Worm (Caenorhabditis elegans): ENCODE data around the gene Y64H9A.2.

Gene Y64H9A.2

DNA sequence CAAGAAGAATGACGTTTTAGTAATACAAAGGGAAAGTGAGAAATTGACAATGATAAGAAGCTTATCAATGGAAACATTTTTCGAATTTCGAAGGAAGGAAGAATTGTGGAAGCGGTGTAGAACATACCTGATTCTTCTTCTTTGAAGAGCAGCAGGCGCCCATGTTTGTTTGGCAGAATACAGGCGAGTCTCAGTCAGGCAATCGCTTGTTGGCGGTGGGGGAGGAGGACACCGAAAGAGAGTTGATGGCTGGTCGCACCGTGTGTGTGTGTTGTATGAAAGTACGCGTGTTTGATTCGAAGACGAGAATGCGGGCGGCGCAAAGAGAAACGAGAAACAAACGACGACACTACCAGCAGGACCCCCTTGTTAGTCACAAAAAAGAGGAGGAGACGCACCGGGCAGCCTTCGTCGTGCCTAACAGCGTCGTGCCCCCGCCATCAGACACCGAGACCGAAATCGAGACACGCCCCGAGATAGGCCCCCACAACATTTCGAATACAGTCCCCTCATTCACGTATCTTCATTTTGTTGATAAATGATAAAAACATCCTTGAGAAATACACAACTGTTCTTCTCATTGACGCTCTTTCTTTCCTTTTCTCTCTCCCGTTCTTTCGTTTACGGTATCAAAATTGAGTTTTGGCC lies 34.0 kb downstream of the Y64H9A.2 start, which contains the start of gene cal-5 (continued):
- TF ChIP-seq gei-8 (GFP tag; optimal IDR thresholded peaks at IDR 0.05): no peak
- no peak for TF ChIP-seq ceh-44 (GFP tag; IDR thresholded peaks at IDR 0.05)
- TF ChIP-seq saeg-2 (GFP tag; IDR thresholded peaks at IDR 0.05): no peak
- no peak for TF ChIP-seq aha-1 (tag)
- no peak for TF ChIP-seq ceh-28 (tag; optimal IDR thresholded peaks at IDR 0.05)
- no peak for TF ChIP-seq ZK546.5 (tag; optimal IDR thresholded peaks at IDR 0.05)
- peak; percentile 16 for TF ChIP-seq mes-2 (tag; optimal IDR thresholded peaks at IDR 0.05; ENCODE audit: poor library complexity, severe bottlenecking)
- TF ChIP-seq duxl-1 (tag; optimal IDR thresholded peaks at IDR 0.05; ENCODE audit: poor library complexity): peak; percentile 39
- no peak for TF ChIP-seq mxl-2 (GFP tag; conservative IDR thresholded peaks at IDR 0.05)
- peak; percentile 2 for TF ChIP-seq dve-1 (tag; optimal IDR thresholded peaks at IDR 0.05; ENCODE audit: insufficient read depth)
- no peak for TF ChIP-seq lim-7 (GFP tag; IDR thresholded peaks at IDR 0.05)
- TF ChIP-seq spr-3 (GFP tag; optimal IDR thresholded peaks at IDR 0.05): no peak
- peak; percentile 25 to 59 for TF ChIP-seq mdl-1 (tag; optimal IDR thresholded peaks at IDR 0.05)
- no peak for TF ChIP-seq snpc-4 (tag; optimal IDR thresholded peaks at IDR 0.05)
- TF ChIP-seq skn-1 (tag; optimal IDR thresholded peaks at IDR 0.05): no peak
- TF ChIP-seq snpc-1.2 (GFP tag; IDR thresholded peaks at IDR 0.05): no peak
- no peak for TF ChIP-seq daf-8 (GFP tag; IDR thresholded peaks at IDR 0.05)
- no peak for TF ChIP-seq Y75B8A.6 (GFP tag; IDR thresholded peaks at IDR 0.05)
- no peak for TF ChIP-seq php-3 (GFP tag; IDR thresholded peaks at IDR 0.05)
- TF ChIP-seq aly-2 (tag; optimal IDR thresholded peaks at IDR 0.05): no peak
- TF ChIP-seq lin-1 (GFP tag; IDR thresholded peaks at IDR 0.05): peak; percentile 47; the same call in 1 of the 2 replicates
- no peak for TF ChIP-seq F26F4.8 (GFP tag; conservative IDR thresholded peaks at IDR 0.05)
- peak; percentile 54 for TF ChIP-seq set-16 (GFP tag; IDR thresholded peaks at IDR 0.05)
- TF ChIP-seq rbr-2 (tag; optimal IDR thresholded peaks at IDR 0.05): peak; percentile 45
- no peak for TF ChIP-seq ztf-11 (tag; optimal IDR thresholded peaks at IDR 0.05)
- TF ChIP-seq mep-1 (tag; optimal IDR thresholded peaks at IDR 0.05): peak; percentile 23
- peak; percentile 24 for TF ChIP-seq nhr-77 (tag; optimal IDR thresholded peaks at IDR 0.05)
- peak; percentile 39 for TF ChIP-seq nhr-48 (tag; optimal IDR thresholded peaks at IDR 0.05)
- no peak for TF ChIP-seq lin-38 (GFP tag; IDR thresholded peaks at IDR 0.05)
- TF ChIP-seq cey-2 (tag; optimal IDR thresholded peaks at IDR 0.05; ENCODE audit: borderline replicate concordance, insufficient read depth): no peak
- no peak for TF ChIP-seq madf-5 (GFP tag; IDR thresholded peaks at IDR 0.05)
- TF ChIP-seq hlh-30 (tag; optimal IDR thresholded peaks at IDR 0.05; ENCODE audit: insufficient read depth): no peak
- TF ChIP-seq hmg-1.1 (GFP tag; IDR thresholded peaks at IDR 0.05): peak; percentile 24; the same call in 1 of the 2 replicates
- no peak for TF ChIP-seq nhr-111 (GFP tag; optimal IDR thresholded peaks at IDR 0.05)
- TF ChIP-seq lin-15B (tag; optimal IDR thresholded peaks at IDR 0.05): no peak
- TF ChIP-seq nhr-42 (GFP tag; IDR thresholded peaks at IDR 0.05): 0 out of 2 replicates have a peak, but pooled peaks have one; percentile 31
- no peak for TF ChIP-seq nhr-11 (tag; optimal IDR thresholded peaks at IDR 0.05)
- no peak for TF ChIP-seq ceh-20 (GFP tag; IDR thresholded peaks at IDR 0.05)
- TF ChIP-seq Y5F2A.4 (GFP tag; optimal IDR thresholded peaks at IDR 0.05): no peak
- no peak for TF ChIP-seq nhr-6 (tag; optimal IDR thresholded peaks at IDR 0.05)
- no peak for TF ChIP-seq nhr-25 (tag; optimal IDR thresholded peaks at IDR 0.05; ENCODE audit: borderline replicate concordance, insufficient read depth)
- TF ChIP-seq F49E8.2 (tag; optimal IDR thresholded peaks at IDR 0.05; ENCODE audit: borderline replicate concordance): no peak
- TF ChIP-seq R02D3.7 (tag; optimal IDR thresholded peaks at IDR 0.05): no peak
- no peak for TF ChIP-seq zag-1 (tag; optimal IDR thresholded peaks at IDR 0.05)
